Worm (Caenorhabditis elegans): ENCODE results near the gene F58F12.3.

The F58F12.3 gene

DNA sequence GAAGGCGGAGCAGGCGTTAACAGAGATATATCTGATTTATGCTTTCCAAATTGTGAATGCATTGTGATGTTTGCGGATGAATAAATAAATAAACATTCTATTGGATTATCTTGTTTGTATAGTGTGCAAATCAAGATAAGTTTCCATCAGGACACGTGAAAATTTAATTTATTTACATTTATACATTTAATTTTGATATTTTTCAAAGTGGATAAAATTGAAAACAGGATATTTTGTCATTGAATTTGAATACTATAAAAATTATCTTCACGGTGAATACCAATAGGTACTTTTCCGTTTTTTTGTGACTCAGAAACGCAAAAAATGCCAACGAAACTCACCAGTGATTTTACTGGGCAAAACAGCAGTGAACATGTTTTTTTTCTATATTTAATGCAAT, at the start of gene F58F12.3:
TSS of gene F58F12.3 (minus strand) at position 101 of the 400 bp plus-strand sequence.
- TF ChIP-seq nhr-19 (GFP tag; conservative IDR thresholded peaks at IDR 0.05) = no peak
- TF ChIP-seq blmp-1 (tag; optimal IDR thresholded peaks at IDR 0.05) = no peak
- no peak for TF ChIP-seq pax-3 (tag; optimal IDR thresholded peaks at IDR 0.05)
- TF ChIP-seq zip-4 (GFP tag; optimal IDR thresholded peaks at IDR 0.05) = no peak
- TF ChIP-seq dsc-1 (tag; optimal IDR thresholded peaks at IDR 0.05) = no peak
- no peak for TF ChIP-seq unc-98 (GFP tag; IDR thresholded peaks at IDR 0.05)
- no peak for TF ChIP-seq hlh-17 (GFP tag; optimal IDR thresholded peaks at IDR 0.05; ENCODE audit: borderline replicate concordance)
- TF ChIP-seq sup-37 (GFP tag; optimal IDR thresholded peaks at IDR 0.05) = no peak
- TF ChIP-seq unc-130 (tag; optimal IDR thresholded peaks at IDR 0.05) = no peak
- no peak for TF ChIP-seq unc-62 (GFP tag; optimal IDR thresholded peaks at IDR 0.05)
- no peak for TF ChIP-seq nhr-28 (tag; optimal IDR thresholded peaks at IDR 0.05)
- no peak for TF ChIP-seq fos-1 (tag; optimal IDR thresholded peaks at IDR 0.05)
- no peak for TF ChIP-seq nhr-76 (tag; optimal IDR thresholded peaks at IDR 0.05)
- TF ChIP-seq C04F5.9 (tag; optimal IDR thresholded peaks at IDR 0.05) = no peak
- TF ChIP-seq dpl-1 (GFP tag; optimal IDR thresholded peaks at IDR 0.05) = no peak

DNA sequence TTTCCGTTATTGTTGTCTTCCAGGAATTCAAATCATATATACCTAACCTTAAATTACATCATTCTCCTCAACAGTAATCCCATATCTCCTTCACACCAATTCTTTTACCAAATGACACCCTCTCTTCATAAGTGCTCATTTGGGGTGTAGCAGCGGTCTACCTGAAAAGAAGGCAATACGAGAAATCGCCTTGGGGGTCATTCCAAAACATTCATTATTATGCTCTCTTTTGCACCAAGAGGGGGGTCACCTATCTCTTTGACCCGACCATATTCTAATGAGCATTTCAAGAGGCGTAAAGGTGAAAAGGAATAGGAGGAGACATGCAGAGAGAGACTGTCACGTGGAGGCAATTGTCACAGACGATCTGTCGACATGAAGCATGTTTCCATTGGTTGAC, 45.8 kb upstream of the F58F12.3 start:
- TF ChIP-seq dpl-1 (GFP tag; optimal IDR thresholded peaks at IDR 0.05) (no peak), ztf-11 (tag; optimal IDR thresholded peaks at IDR 0.05) (peak in 1 of 2 experiments; percentile 0), lsy-2 (tag; optimal IDR thresholded peaks at IDR 0.05) (no peak), blmp-1 (tag; optimal IDR thresholded peaks at IDR 0.05) (no peak), zag-1 (tag; optimal IDR thresholded peaks at IDR 0.05) (no peak)

DNA sequence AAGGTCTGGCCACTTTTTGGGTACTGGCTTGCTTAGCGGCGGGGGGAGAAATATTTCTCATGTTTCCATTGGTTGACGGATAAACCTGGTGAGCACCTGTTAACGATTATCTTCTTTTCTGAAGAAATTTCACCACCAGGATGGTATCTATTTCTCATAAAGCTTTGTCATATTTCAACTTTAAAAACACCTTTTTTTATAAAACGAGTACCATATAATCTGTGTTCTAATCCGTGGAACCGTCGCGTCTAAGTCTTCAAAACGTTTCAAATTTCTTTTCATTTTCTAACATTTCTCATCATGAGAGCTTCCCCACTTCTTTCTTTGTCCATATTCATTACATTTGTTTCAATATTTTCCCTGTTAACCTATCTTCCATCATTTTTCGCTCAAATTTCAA, 34.9 kb upstream of the F58F12.3 start, which contains the start of gene col-75:
TSS of gene col-75 (plus strand) at position 301 of the 400 bp plus-strand sequence.
- TF ChIP-seq unc-86 (tag; optimal IDR thresholded peaks at IDR 0.05) = no peak
- TF ChIP-seq nhr-77 (tag; optimal IDR thresholded peaks at IDR 0.05) = no peak
- no peak for TF ChIP-seq C04F5.9 (tag; optimal IDR thresholded peaks at IDR 0.05)
- no peak for TF ChIP-seq C34B4.2 (tag; optimal IDR thresholded peaks at IDR 0.05)
- TF ChIP-seq isw-1 (GFP tag; IDR thresholded peaks at IDR 0.05) = no peak
- no peak for TF ChIP-seq aly-2 (tag; optimal IDR thresholded peaks at IDR 0.05)
- TF ChIP-seq sptf-1 (tag; optimal IDR thresholded peaks at IDR 0.05) = no peak
- no peak for TF ChIP-seq vab-15 (tag; optimal IDR thresholded peaks at IDR 0.05)
- no peak for TF ChIP-seq ama-1 (optimal IDR thresholded peaks at IDR 0.05)
- TF ChIP-seq ceh-82 (tag; optimal IDR thresholded peaks at IDR 0.05) = no peak
- TF ChIP-seq nhr-19 (GFP tag; conservative IDR thresholded peaks at IDR 0.05) = no peak

DNA sequence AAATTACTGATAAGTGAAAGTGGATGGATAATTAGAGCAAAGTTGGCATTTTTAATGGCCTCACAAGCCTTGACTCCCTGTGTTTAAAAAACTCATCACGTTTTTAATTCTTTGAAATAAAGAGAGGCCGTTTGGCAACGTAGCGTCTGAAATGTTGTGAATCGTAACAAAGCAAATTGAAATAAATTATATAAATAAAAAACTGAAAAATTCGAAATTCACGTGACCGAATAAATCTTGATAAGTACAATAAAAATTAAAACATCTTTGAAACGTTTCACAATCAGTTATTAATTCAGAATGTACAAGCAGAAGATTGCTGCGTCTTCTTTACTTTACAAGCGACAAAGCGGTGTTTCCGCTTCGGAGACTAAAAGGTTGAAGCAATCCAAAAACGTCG, 31.7 kb upstream of the F58F12.3 start, which contains the start of gene K03H9.3:
TSS of gene K03H9.3 (plus strand) at position 301 of the 400 bp plus-strand sequence.
- TF ChIP-seq nhr-11 (tag; optimal IDR thresholded peaks at IDR 0.05) = no peak
- no peak for TF ChIP-seq unc-130 (tag; optimal IDR thresholded peaks at IDR 0.05)
- no peak for TF ChIP-seq nhr-20 (tag; optimal IDR thresholded peaks at IDR 0.05)
- TF ChIP-seq lsy-2 (tag; optimal IDR thresholded peaks at IDR 0.05) = no peak
- TF ChIP-seq nhr-76 (tag; optimal IDR thresholded peaks at IDR 0.05) = no peak
- TF ChIP-seq vab-15 (tag; optimal IDR thresholded peaks at IDR 0.05) = no peak
- no peak for TF ChIP-seq mef-2 (tag; optimal IDR thresholded peaks at IDR 0.05)
- no peak for TF ChIP-seq nhr-77 (tag; optimal IDR thresholded peaks at IDR 0.05)
- TF ChIP-seq fkh-4 (tag; optimal IDR thresholded peaks at IDR 0.05; ENCODE audit: borderline replicate concordance) = no peak
- no peak for TF ChIP-seq blmp-1 (tag; optimal IDR thresholded peaks at IDR 0.05)
- TF ChIP-seq alr-1 (tag; optimal IDR thresholded peaks at IDR 0.05; ENCODE audit: borderline replicate concordance) = no peak
- TF ChIP-seq ama-1 (optimal IDR thresholded peaks at IDR 0.05) = no peak
- TF ChIP-seq snu-23 (GFP tag; optimal IDR thresholded peaks at IDR 0.05) = no peak
- TF ChIP-seq mdl-1 (tag; optimal IDR thresholded peaks at IDR 0.05) = no peak
- no peak for TF ChIP-seq elt-2 (tag; optimal IDR thresholded peaks at IDR 0.05)
- TF ChIP-seq skn-1 (tag; optimal IDR thresholded peaks at IDR 0.05) = no peak
